Fruit fly (Drosophila melanogaster) whole organism: ENCODE data around the gene CG14356.

Experiments
- CG8478 ChIP-seq: fragments of >200 bp; optimal IDR thresholded peaks from 2 replicates; lab custom pipeline; 2018; ENCODE audit warnings: inconsistent platforms
- Dll ChIP-seq: fragments of >200 bp; optimal IDR thresholded peaks from 2 replicates; lab custom pipeline; 2017
- EcR ChIP-seq, 2 experiments: fragments of >200 bp; optimal IDR thresholded peaks; 2 replicates each; lab custom pipeline; 2017; ENCODE audit warnings: missing biosample characterization in 2 of 2, missing genetic modification characterization in 2 of 2, missing genetic modification reagents in 2 of 2
- pan ChIP-seq: fragments of >200 bp; optimal IDR thresholded peaks from 2 replicates; lab custom pipeline; 2017
- psq ChIP-seq: fragments of >200 bp; optimal IDR thresholded peaks from 2 replicates; lab custom pipeline; 2017
- usp ChIP-seq: fragments of >200 bp; optimal IDR thresholded peaks from 2 replicates; lab custom pipeline; 2017; ENCODE audit warnings: missing biosample characterization, missing genetic modification characterization, mixed read lengths

Gene CG14356

dm6 chr3R:14095428-14095827 is 36.4 kb downstream of the CG14356 start:
- TF ChIP-seq pan (lab: Kevin White, UChicago) (no peak), EcR (GFP tag; optimal IDR thresholded peaks at IDR 0.05; lab: Kevin White, UChicago) (no peak)

dm6 chr3R:14088887-14089567 is 42.8 kb downstream of the CG14356 start, which contains the start of gene Npc2b:
Gene Npc2b (plus strand): TSS chr3R:14089517.
- TF ChIP-seq psq (lab: Kevin White, UChicago) (no peak), CG8478 (lab: Kevin White, UChicago) (no peak), EcR (GFP tag; optimal IDR thresholded peaks at IDR 0.05; lab: Kevin White, UChicago) (no peak), Dll (lab: Kevin White, UChicago) (no peak), usp (GFP tag; lab: Kevin White, UChicago) (no peak), pan (lab: Kevin White, UChicago) (no peak)

dm6 chr3R:14088157-14088556 is 43.7 kb downstream of the CG14356 start:
- TF ChIP-seq EcR (GFP tag; optimal IDR thresholded peaks at IDR 0.05; lab: Kevin White, UChicago) (no peak), psq (lab: Kevin White, UChicago) (no peak), usp (GFP tag; lab: Kevin White, UChicago) (no peak), pan (lab: Kevin White, UChicago) (no peak), Dll (lab: Kevin White, UChicago) (no peak), CG8478 (lab: Kevin White, UChicago) (no peak)

- TF ChIP-seq psq (lab: Kevin White, UChicago) (no peak), pan (lab: Kevin White, UChicago) (no peak), usp (GFP tag; lab: Kevin White, UChicago) (no peak), EcR (GFP tag; optimal IDR thresholded peaks at IDR 0.05; lab: Kevin White, UChicago) (no peak), CG8478 (lab: Kevin White, UChicago) (no peak), Dll (lab: Kevin White, UChicago) (no peak)
Measured at dm6 chr3R:14085555-14085954, 46.3 kb downstream of the CG14356 start.

dm6 chr3R:14081526-14081925 is 50.3 kb downstream of the CG14356 start:
- no peak for TF ChIP-seq psq (lab: Kevin White, UChicago)
